Worm (Caenorhabditis elegans) whole organism, L3 larva: ENCODE measurements around the gene ZK1098.6.

Experiments used
- R02D3.7 ChIP-seq: fragments of 150-350 bp; optimal IDR thresholded peaks from 2 replicates; lab custom pipeline; 2014; ENCODE audit warnings: missing biosample characterization, missing genetic modification characterization
- ceh-28 ChIP-seq: fragments of 150-350 bp; optimal IDR thresholded peaks from 2 replicates; lab custom pipeline; 2014; ENCODE audit warnings: missing biosample characterization, missing genetic modification reagents, missing genetic modification characterization
- ceh-82 ChIP-seq: fragments of 150-350 bp; optimal IDR thresholded peaks from 2 replicates; lab custom pipeline; 2014; ENCODE audit warnings: missing biosample characterization, missing genetic modification characterization
- ceh-9 ChIP-seq: sonication (generic microtip); optimal IDR thresholded peaks from 2 replicates; lab custom pipeline; 2018; ENCODE audit warnings: missing biosample characterization, missing genetic modification characterization
- daf-12 ChIP-seq: fragments of 150-350 bp; optimal IDR thresholded peaks from 2 replicates; lab custom pipeline; 2014; ENCODE audit warnings: missing biosample characterization, missing genetic modification reagents, missing genetic modification characterization
- egl-27 ChIP-seq: sonication (generic microtip); optimal IDR thresholded peaks from 4 replicates; lab custom pipeline; 2017; ENCODE audit warnings: missing biosample characterization, missing genetic modification reagents, missing genetic modification characterization
- elt-1 ChIP-seq: fragments of 150-350 bp; optimal IDR thresholded peaks from 2 replicates; lab custom pipeline; 2014; ENCODE audit warnings: missing biosample characterization, missing genetic modification characterization
- elt-2 ChIP-seq: sonication (generic microtip); optimal IDR thresholded peaks from 2 replicates; lab custom pipeline; 2016; ENCODE audit warnings: missing genetic modification reagents, mild to moderate bottlenecking, missing genetic modification characterization, missing compliant biosample characterization
- fkh-10 ChIP-seq: sonication (generic microtip); optimal IDR thresholded peaks from 2 replicates; lab custom pipeline; 2017; ENCODE audit warnings: missing biosample characterization, missing genetic modification reagents, missing genetic modification characterization
- fkh-2 ChIP-seq: fragments of 150-350 bp; optimal IDR thresholded peaks from 2 replicates; lab custom pipeline; 2014; ENCODE audit warnings: missing biosample characterization, missing genetic modification reagents, missing genetic modification characterization
- hmg-11 ChIP-seq: sonication (generic microtip); optimal IDR thresholded peaks from 2 replicates; lab custom pipeline; 2016; ENCODE audit warnings: missing genetic modification characterization, missing compliant biosample characterization
- jun-1 ChIP-seq: fragments of 150-350 bp; optimal IDR thresholded peaks from 2 replicates; lab custom pipeline; 2014; ENCODE audit warnings: missing biosample characterization, missing genetic modification reagents, missing genetic modification characterization
- lin-15B ChIP-seq: fragments of 150-350 bp; optimal IDR thresholded peaks from 2 replicates; lab custom pipeline; 2014; ENCODE audit warnings: missing biosample characterization, missing genetic modification characterization
- lin-39 ChIP-seq: fragments of 150-350 bp; optimal IDR thresholded peaks from 2 replicates; lab custom pipeline; 2018; ENCODE audit warnings: missing biosample characterization, missing genetic modification reagents, missing genetic modification characterization
- lsy-12 ChIP-seq: sonication (generic microtip); optimal IDR thresholded peaks from 2 replicates; lab custom pipeline; 2016; ENCODE audit warnings: mild to moderate bottlenecking, missing genetic modification characterization, missing compliant biosample characterization
- mdl-1 ChIP-seq: fragments of 150-350 bp; optimal IDR thresholded peaks from 2 replicates; lab custom pipeline; 2014; ENCODE audit warnings: missing biosample characterization, missing genetic modification characterization
- nfya-1 ChIP-seq: sonication (generic microtip); optimal IDR thresholded peaks from 2 replicates; lab custom pipeline; 2017; ENCODE audit warnings: missing genetic modification characterization, mild to moderate bottlenecking, missing compliant biosample characterization, antibody characterized with exemption, moderate library complexity; ENCODE audit not compliant: insufficient read depth
- nhr-11 ChIP-seq: fragments of 150-350 bp; optimal IDR thresholded peaks from 2 replicates; lab custom pipeline; 2014; ENCODE audit warnings: missing biosample characterization, missing genetic modification characterization
- nhr-12 ChIP-seq: fragments of 150-350 bp; optimal IDR thresholded peaks from 2 replicates; lab custom pipeline; 2014; ENCODE audit warnings: missing biosample characterization, missing genetic modification characterization
- nhr-23 ChIP-seq: fragments of 150-350 bp; optimal IDR thresholded peaks from 2 replicates; lab custom pipeline; 2014; ENCODE audit warnings: missing biosample characterization, missing genetic modification reagents, missing genetic modification characterization
- nhr-237 ChIP-seq: fragments of 150-350 bp; optimal IDR thresholded peaks from 2 replicates; lab custom pipeline; 2014; ENCODE audit warnings: missing biosample characterization, missing genetic modification characterization
- nhr-25 ChIP-seq: sonication (generic microtip); optimal IDR thresholded peaks from 2 replicates; lab custom pipeline; 2017; ENCODE audit warnings: missing biosample characterization, missing genetic modification characterization
- nhr-28 ChIP-seq: fragments of 150-350 bp; optimal IDR thresholded peaks from 2 replicates; lab custom pipeline; 2014; ENCODE audit warnings: missing biosample characterization, missing genetic modification characterization
- nhr-67 ChIP-seq: fragments of 150-350 bp; optimal IDR thresholded peaks from 2 replicates; lab custom pipeline; 2014; ENCODE audit warnings: missing biosample characterization, missing genetic modification characterization
- pha-4 ChIP-seq: fragments of 150-350 bp; optimal IDR thresholded peaks from 2 replicates; lab custom pipeline; 2014; ENCODE audit warnings: missing biosample characterization, missing genetic modification reagents, missing genetic modification characterization
- pqm-1 ChIP-seq: fragments of 150-350 bp; optimal IDR thresholded peaks from 2 replicates; lab custom pipeline; 2017; ENCODE audit warnings: missing biosample characterization, missing genetic modification characterization, inconsistent platforms
- snpc-4 ChIP-seq: fragments of 150-350 bp; optimal IDR thresholded peaks from 2 replicates; lab custom pipeline; 2014; ENCODE audit warnings: missing biosample characterization, missing genetic modification characterization
- tbx-2 ChIP-seq: sonication (generic microtip); optimal IDR thresholded peaks from 2 replicates; lab custom pipeline; 2016; ENCODE audit warnings: mild to moderate bottlenecking, missing genetic modification characterization, missing compliant biosample characterization
- unc-39 ChIP-seq: sonication (generic microtip); optimal IDR thresholded peaks from 4 replicates; lab custom pipeline; 2017; ENCODE audit warnings: missing biosample characterization, missing genetic modification characterization
- unc-62 ChIP-seq: fragments of 150-350 bp; sonication (generic microtip); optimal IDR thresholded peaks from 4 replicates; lab custom pipeline; 2014; ENCODE audit warnings: missing biosample characterization, missing genetic modification reagents, missing genetic modification characterization
- zag-1 ChIP-seq: fragments of 150-350 bp; optimal IDR thresholded peaks from 2 replicates; lab custom pipeline; 2014; ENCODE audit warnings: missing biosample characterization, missing genetic modification characterization
- ztf-11 ChIP-seq: fragments of 150-350 bp; optimal IDR thresholded peaks from 2 replicates; lab custom pipeline; 2014; ENCODE audit warnings: missing biosample characterization, missing genetic modification characterization
- ztf-4 ChIP-seq: fragments of 150-350 bp; optimal IDR thresholded peaks from 2 replicates; lab custom pipeline; 2014; ENCODE audit warnings: missing biosample characterization, missing genetic modification characterization

The ZK1098.6 gene

DNA sequence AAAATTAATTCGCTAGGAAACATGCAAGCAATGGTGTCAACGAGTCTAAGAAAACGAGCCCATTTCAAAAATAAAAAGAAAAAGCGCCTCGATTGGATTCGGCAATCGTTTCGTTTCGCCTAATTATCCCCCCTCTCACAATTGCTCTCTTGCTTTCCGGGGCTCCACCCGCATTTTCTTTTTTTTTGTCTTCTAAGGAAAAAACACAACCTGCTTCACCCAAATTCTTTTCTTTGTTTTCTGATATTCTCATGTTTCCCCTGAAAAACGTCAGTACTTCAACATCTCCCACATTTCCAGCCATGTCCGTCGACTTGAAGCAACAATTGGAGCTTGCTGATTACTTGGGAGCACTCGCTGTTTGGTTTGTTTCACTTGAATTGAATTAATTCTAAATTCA lies 38.5 kb upstream of the ZK1098.6 start, which contains the start of gene nlp-36:
Gene nlp-36, plus strand, starts transcription at position 301 of the 400 bp plus-strand sequence.
- no peak for TF ChIP-seq ceh-9 (tag; lab: Kevin White, UChicago)
- no peak for TF ChIP-seq zag-1
- TF ChIP-seq elt-1 (tag; lab: Kevin White, UChicago): no peak
- TF ChIP-seq jun-1 (tag; lab: Kevin White, UChicago): no peak
- no peak for TF ChIP-seq mdl-1 (tag; lab: Kevin White, UChicago)
- TF ChIP-seq tbx-2 (tag; lab: Kevin White, UChicago): no peak
- TF ChIP-seq nfya-1: no peak
- TF ChIP-seq nhr-12 (tag; lab: Kevin White, UChicago): no peak
- TF ChIP-seq daf-12 (tag; lab: Kevin White, UChicago): no peak
- no peak for TF ChIP-seq ztf-11 (tag; lab: Kevin White, UChicago)
- TF ChIP-seq nhr-67 (tag; lab: Kevin White, UChicago): no peak
- no peak for TF ChIP-seq fkh-2 (tag; lab: Kevin White, UChicago)
- TF ChIP-seq ztf-4 (tag; lab: Kevin White, UChicago): no peak
- no peak for TF ChIP-seq nhr-23
- TF ChIP-seq egl-27: no peak

DNA sequence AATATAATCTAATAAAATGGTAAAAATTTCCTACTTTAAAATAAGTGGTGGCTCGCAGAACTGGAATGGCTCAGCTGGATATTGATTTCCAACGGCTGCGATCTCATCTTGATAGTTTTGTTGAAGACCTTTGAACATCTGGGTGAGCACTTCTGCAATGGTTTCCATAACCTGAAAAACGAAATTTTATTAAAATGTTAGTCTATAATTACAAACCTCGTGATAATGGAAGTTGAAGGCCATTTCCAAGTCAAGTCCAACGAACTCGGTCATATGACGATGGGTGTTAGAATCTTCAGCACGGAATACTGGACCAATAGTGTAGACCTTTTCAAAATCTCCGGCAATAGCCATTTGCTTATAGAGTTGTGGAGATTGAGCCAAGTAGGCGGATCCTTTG lies 37.2 kb upstream of the ZK1098.6 start:
- TF ChIP-seq ztf-11 (tag; lab: Kevin White, UChicago): no peak
- no peak for TF ChIP-seq nhr-25 (tag; lab: Kevin White, UChicago)
- TF ChIP-seq nhr-237: no peak
- TF ChIP-seq nhr-67 (tag; lab: Kevin White, UChicago): no peak
- TF ChIP-seq nhr-11 (tag; lab: Kevin White, UChicago): no peak
- TF ChIP-seq lin-39 (tag; lab: Kevin White, UChicago): no peak
- TF ChIP-seq lsy-12 (tag; lab: Kevin White, UChicago): no peak
- TF ChIP-seq R02D3.7: no peak
- TF ChIP-seq nfya-1: no peak
- no peak for TF ChIP-seq ceh-82 (tag; lab: Kevin White, UChicago)
- no peak for TF ChIP-seq daf-12 (tag; lab: Kevin White, UChicago)
- TF ChIP-seq pqm-1 (tag; lab: Kevin White, UChicago): no peak
- TF ChIP-seq fkh-10 (GFP tag; lab: Kevin White, UChicago): no peak
- TF ChIP-seq elt-2 (tag; lab: Kevin White, UChicago): no peak
- TF ChIP-seq ceh-28 (tag; lab: Kevin White, UChicago): no peak
- TF ChIP-seq nhr-23: no peak
- TF ChIP-seq pha-4 (tag; lab: Kevin White, UChicago): no peak
- no peak for TF ChIP-seq nhr-28
- TF ChIP-seq unc-62 (GFP tag; lab: Kevin White, UChicago): no peak

DNA sequence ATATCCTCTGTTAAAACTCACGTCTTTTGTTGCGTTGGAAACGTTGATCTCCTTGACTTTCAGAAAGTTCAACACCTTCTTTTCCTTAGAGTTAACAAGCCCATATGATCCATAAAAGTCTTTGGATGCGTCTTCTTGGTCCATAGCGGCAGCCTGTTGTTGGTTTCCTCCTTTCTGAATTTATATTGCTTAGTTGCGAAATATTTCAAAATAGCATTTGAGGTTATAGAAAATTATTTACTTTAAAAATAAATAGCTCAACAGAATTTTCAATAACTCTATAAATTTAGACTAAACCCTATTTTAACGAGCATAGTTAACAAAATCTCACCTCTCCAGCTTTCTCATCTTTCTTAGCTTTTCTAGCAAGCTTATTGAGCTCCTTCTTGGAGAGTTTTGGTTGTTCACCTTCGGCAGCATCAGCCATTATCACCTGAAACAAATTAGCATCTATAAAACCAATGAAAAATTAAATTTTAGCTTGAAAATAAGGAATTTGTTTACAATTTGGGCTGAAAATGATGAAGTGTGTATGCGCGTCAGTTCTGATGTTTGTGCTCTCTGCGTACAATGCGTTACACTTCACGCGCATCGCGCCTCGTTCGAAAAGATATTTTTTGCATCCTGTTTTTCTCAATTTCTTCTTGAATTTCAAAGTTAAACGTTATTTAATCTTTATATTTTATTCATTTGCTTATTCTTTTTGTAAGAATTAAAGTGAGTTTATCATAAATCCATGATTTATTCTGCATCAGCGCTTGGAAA lies 36.0 kb upstream of the ZK1098.6 start, which contains the start of the genes dars-1 and ctr-9:
Gene dars-1, minus strand, starts transcription at position 433 of the 765 bp plus-strand sequence.
Gene ctr-9, plus strand, starts transcription at position 614 of the 765 bp plus-strand sequence.
- TF ChIP-seq elt-1 (tag; lab: Kevin White, UChicago): no peak
- peak; percentile 9 for TF ChIP-seq nhr-23
- peak; percentile 37 for TF ChIP-seq nfya-1
- no peak for TF ChIP-seq zag-1
- peak; percentile 28 for TF ChIP-seq lin-15B (tag; lab: Kevin White, UChicago)
- no peak for TF ChIP-seq nhr-28
- TF ChIP-seq hmg-11 (tag; lab: Kevin White, UChicago): peak; percentile 3
- TF ChIP-seq snpc-4 (tag; lab: Kevin White, UChicago): no peak
- TF ChIP-seq pha-4 (tag; lab: Kevin White, UChicago): peak; percentile 65
- TF ChIP-seq, all 47 proteins: peak for 5

DNA sequence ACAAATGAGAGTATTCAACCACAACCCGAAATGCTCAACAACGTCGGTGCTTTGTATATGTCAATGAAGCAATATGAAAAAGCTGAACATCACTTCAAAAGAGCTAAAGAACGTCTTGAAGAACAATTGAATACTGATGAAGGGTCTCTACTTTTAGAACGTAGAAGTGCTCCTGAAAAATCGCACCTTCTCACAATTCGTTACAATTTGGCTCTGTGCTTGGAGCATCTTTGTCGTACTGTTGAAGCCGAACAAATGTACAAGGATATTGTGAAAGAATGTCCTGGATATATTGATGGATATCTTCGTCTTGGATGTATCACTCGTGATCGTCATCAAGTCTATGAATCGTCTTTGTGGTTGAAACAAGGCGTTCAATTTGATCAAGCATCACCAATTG lies 32.7 kb upstream of the ZK1098.6 start:
- no peak for TF ChIP-seq nhr-25 (tag; lab: Kevin White, UChicago)
- TF ChIP-seq unc-39: no peak
- no peak for TF ChIP-seq elt-2 (tag; lab: Kevin White, UChicago)
- TF ChIP-seq unc-62 (GFP tag; lab: Kevin White, UChicago): no peak
- no peak for TF ChIP-seq elt-1 (tag; lab: Kevin White, UChicago)

DNA sequence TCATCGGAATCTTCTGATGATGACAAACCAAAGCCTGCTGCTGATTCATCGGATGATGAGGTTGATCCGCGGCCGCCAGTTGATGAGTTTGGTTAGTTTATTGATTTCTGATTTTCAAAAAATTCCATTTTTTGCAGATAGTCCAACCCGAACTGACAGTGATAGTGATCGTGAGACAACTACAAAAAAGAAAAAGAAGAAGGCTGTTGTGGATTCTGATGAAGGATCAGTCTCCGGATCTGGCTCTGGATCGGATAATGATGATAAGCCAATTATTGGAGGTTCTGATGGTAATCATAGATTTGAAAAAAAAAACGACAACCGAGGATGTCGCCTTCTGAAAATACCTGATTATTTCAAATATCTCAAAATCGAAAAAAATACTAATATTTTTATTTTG lies 30.9 kb upstream of the ZK1098.6 start:
- TF ChIP-seq zag-1 (no peak), nhr-23 (no peak)
